Fruit fly (Drosophila melanogaster) Kc167 (cell line): Measurements from ENCODE around the gene CG12992.

Source experiments
- Myc ChIP-seq: fragments of >200 bp; optimal IDR thresholded peaks from 2 replicates; lab custom pipeline; 2017; ENCODE audit warnings: missing external identifiers
- Sin3A ChIP-seq: fragments of >200 bp; optimal IDR thresholded peaks from 2 replicates; lab custom pipeline; 2018; ENCODE audit warnings: missing external identifiers
- h ChIP-seq: fragments of >200 bp; optimal IDR thresholded peaks from 3 replicates; lab custom pipeline; 2018; ENCODE audit warnings: missing external identifiers
- insv ChIP-seq: fragments of >200 bp; optimal IDR thresholded peaks from 3 replicates; lab custom pipeline; 2018; ENCODE audit warnings: missing external identifiers
- psq ChIP-seq: fragments of >200 bp; optimal IDR thresholded peaks from 2 replicates; lab custom pipeline; 2017; ENCODE audit warnings: missing external identifiers
- ttk ChIP-seq: sonication (Bioruptor generic); optimal IDR thresholded peaks from 2 replicates; lab custom pipeline; 2017; ENCODE audit warnings: missing external identifiers

dm6 chrX:17543324-17543723 is 45.3 kb upstream of the CG12992 start:
- TF ChIP-seq insv (no peak), psq (lab: Kevin White, UChicago) (no peak), Sin3A (lab: Kevin White, UChicago) (no peak), ttk (no peak), h (lab: Kevin White, UChicago) (no peak), Myc (lab: Kevin White, UChicago) (no peak)
